Fruit fly (Drosophila melanogaster): ENCODE measurements around the gene PolE1.

PolE1 gene

DNA sequence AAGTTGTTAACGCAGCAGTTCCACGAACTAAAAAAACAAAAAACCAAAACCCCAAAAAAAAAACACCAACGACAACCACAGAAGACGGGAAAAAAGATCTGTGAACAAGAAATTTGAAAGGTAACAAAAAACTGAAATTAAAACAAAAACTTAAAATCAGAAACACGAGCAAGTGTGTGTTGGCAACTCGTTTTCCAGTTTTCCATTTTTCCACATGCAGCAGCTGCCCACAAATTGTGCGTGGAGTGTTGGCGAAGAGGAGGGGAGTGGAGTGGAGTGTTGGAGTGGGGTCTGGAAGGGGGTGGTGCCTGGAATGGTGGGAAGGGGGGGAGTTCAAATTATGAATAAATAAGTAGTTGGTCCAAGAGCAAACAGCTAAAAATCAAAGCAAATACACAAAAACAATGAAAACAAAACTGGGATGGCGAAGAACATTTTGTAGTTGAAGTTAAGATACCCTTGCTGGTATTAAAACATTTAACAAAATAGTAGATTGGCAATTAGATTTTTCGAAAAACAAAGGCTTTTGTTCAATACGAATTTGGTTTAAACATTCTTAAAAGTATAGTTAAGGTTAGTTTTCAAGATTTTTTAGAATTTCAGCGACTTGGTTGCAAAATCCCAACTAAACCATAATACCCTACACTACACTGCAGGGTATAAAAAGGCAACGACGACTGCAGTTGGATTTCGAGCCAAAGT is 14.4 kb upstream of the PolE1 start (continued):
- TF ChIP-seq ewg (GFP tag; optimal IDR thresholded peaks at IDR 0.05), result peak; percentile 40
- TF ChIP-seq Pdp1 (GFP tag; optimal IDR thresholded peaks at IDR 0.05), result peak; percentile 21 to 25
- peak; percentile 47 for TF ChIP-seq lab (GFP tag; optimal IDR thresholded peaks at IDR 0.05)
- peak; percentile 40 for TF ChIP-seq CG2202 (tag; optimal IDR thresholded peaks at IDR 0.05)
- TF ChIP-seq cato (GFP tag; optimal IDR thresholded peaks at IDR 0.05; ENCODE audit: borderline replicate concordance), result no peak
- no peak for TF ChIP-seq sim (GFP tag; IDR thresholded peaks at IDR 0.05)
- no peak for TF ChIP-seq Bgb (GFP tag; IDR thresholded peaks at IDR 0.05; ENCODE audit: partially characterized antibody)
- peak; percentile 53 for TF ChIP-seq Awh (GFP tag; IDR thresholded peaks at IDR 0.05)
- no peak for TF ChIP-seq CG7372 (GFP tag; IDR thresholded peaks at IDR 0.05)
- no peak for TF ChIP-seq pan (optimal IDR thresholded peaks at IDR 0.05)
- peak in 1 of 2 experiments; percentile 28 for TF ChIP-seq pan (GFP tag; optimal IDR thresholded peaks at IDR 0.05 in 1 of 2, IDR thresholded peaks at IDR 0.05 in 1 of 2)
- TF ChIP-seq Mes4 (GFP tag; optimal IDR thresholded peaks at IDR 0.05), result peak; percentile 44
- TF ChIP-seq dati (GFP tag; IDR thresholded peaks at IDR 0.05), result no peak
- TF ChIP-seq rib (GFP tag; IDR thresholded peaks at IDR 0.05), result no peak
- no peak for TF ChIP-seq pita (GFP tag; optimal IDR thresholded peaks at IDR 0.05)
- TF ChIP-seq lmd (GFP tag; IDR thresholded peaks at IDR 0.05), result peak; percentile 38; the same call in 1 of the 2 replicates
- TF ChIP-seq CG12299 (tag; optimal IDR thresholded peaks at IDR 0.05), result no peak
- no peak for TF ChIP-seq CG14860 (GFP tag; IDR thresholded peaks at IDR 0.05; ENCODE audit: partially characterized antibody)
- TF ChIP-seq disco-r (GFP tag; optimal IDR thresholded peaks at IDR 0.05), result no peak
- TF ChIP-seq gem (tag; optimal IDR thresholded peaks at IDR 0.05), result peak; percentile 79
- TF ChIP-seq lov (optimal IDR thresholded peaks at IDR 0.05), result no peak
- TF ChIP-seq lov (GFP tag; IDR thresholded peaks at IDR 0.05), result 0 out of 3 replicates have a peak, but pooled peaks have one; percentile 16
- peak; percentile 8 for TF ChIP-seq CG30431 (GFP tag; optimal IDR thresholded peaks at IDR 0.05)
- TF ChIP-seq CG12391 (tag; optimal IDR thresholded peaks at IDR 0.05), result peak; percentile 57
- peak; percentile 67 for TF ChIP-seq CG7839 (tag; optimal IDR thresholded peaks at IDR 0.05)
- TF ChIP-seq Side (GFP tag; optimal IDR thresholded peaks at IDR 0.05), result peak; percentile 17
- TF ChIP-seq amos (GFP tag; IDR thresholded peaks at IDR 0.05; ENCODE audit: partially characterized antibody), result no peak
- no peak for TF ChIP-seq Taf1 (GFP tag; IDR thresholded peaks at IDR 0.05)
- TF ChIP-seq CG14710 (tag; optimal IDR thresholded peaks at IDR 0.05), result peak; percentile 57
- no peak for TF ChIP-seq Trl (optimal IDR thresholded peaks at IDR 0.05)
- TF ChIP-seq Trl (GFP tag; optimal IDR thresholded peaks at IDR 0.05), result peak; percentile 29
- no peak for TF ChIP-seq Neu2 (GFP tag; optimal IDR thresholded peaks at IDR 0.05; ENCODE audit: borderline replicate concordance)
- TF ChIP-seq CG9727 (GFP tag; optimal IDR thresholded peaks at IDR 0.05), result peak; percentile 40
- no peak for TF ChIP-seq Dad (GFP tag; optimal IDR thresholded peaks at IDR 0.05)
- peak; percentile 40 for TF ChIP-seq CG17568 (GFP tag; optimal IDR thresholded peaks at IDR 0.05)
- no peak for TF ChIP-seq CG33557 (GFP tag; optimal IDR thresholded peaks at IDR 0.05)
- no peak for TF ChIP-seq CG8290 (GFP tag; optimal IDR thresholded peaks at IDR 0.05)
- no peak for TF ChIP-seq CG8290 (tag; optimal IDR thresholded peaks at IDR 0.05)
- no peak for TF ChIP-seq CG1647 (GFP tag; optimal IDR thresholded peaks at IDR 0.05)
- peak; percentile 8 for TF ChIP-seq zen (tag; optimal IDR thresholded peaks at IDR 0.05)
- no peak for TF ChIP-seq CG1024 (GFP tag; IDR thresholded peaks at IDR 0.05)
- no peak for TF ChIP-seq peb (GFP tag; IDR thresholded peaks at IDR 0.05)
- TF ChIP-seq lola (GFP tag; optimal IDR thresholded peaks at IDR 0.05), result peak in 1 of 3 experiments; percentile 72
- TF ChIP-seq Sox102F (GFP tag; optimal IDR thresholded peaks at IDR 0.05), result peak; percentile 74
- TF ChIP-seq wek (GFP tag; optimal IDR thresholded peaks at IDR 0.05), result no peak
- peak; percentile 23; the same call in 1 of the 3 replicates for TF ChIP-seq dysf (GFP tag; IDR thresholded peaks at IDR 0.05)
- peak; percentile 46 for TF ChIP-seq NC2α (GFP tag; optimal IDR thresholded peaks at IDR 0.05)
- TF ChIP-seq E2f2 (GFP tag; IDR thresholded peaks at IDR 0.05), result no peak
- no peak for TF ChIP-seq Lpt (GFP tag; optimal IDR thresholded peaks at IDR 0.05)
- peak; percentile 58 for TF ChIP-seq grau (tag; optimal IDR thresholded peaks at IDR 0.05)
